Worm (Caenorhabditis elegans) whole organism, early embryonic: ENCODE results near the gene C27D8.2.

ENCODE experiments used
- F13C5.2 ChIP-seq: sonication (generic microtip); optimal IDR thresholded peaks from 2 replicates; lab custom pipeline; 2017; ENCODE audit warnings: mild to moderate bottlenecking, missing genetic modification characterization, inconsistent platforms, missing compliant biosample characterization
- hmbx-1 ChIP-seq: sonication (generic microtip); optimal IDR thresholded peaks from 2 replicates; lab custom pipeline; 2016; ENCODE audit warnings: mild to moderate bottlenecking, missing genetic modification characterization, missing compliant biosample characterization

DNA sequence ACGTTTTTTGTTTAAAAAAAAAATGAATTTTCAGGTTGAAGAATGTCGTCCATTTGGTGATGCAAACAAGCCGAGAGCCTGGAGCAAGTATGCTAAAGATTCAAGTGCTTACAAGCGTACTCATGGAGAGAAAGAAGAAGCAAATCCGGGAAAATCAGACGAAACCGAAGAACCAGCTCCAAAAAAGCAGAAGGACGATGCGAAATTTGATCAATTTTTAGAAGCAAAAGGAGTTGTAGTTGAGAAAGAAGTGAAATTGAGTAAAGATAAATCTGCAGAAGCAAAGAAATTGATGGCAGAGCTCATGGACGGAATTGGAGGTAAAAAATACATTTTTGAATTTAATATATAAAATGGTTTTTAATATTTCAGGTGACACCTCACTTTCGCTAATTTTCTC, 14.2 kb downstream of the C27D8.2 start:
- no peak for TF ChIP-seq F13C5.2 (tag; lab: Kevin White, UChicago)
- TF ChIP-seq hmbx-1 (tag; lab: Kevin White, UChicago): no peak
